Fruit fly (Drosophila melanogaster): ENCODE results near the gene Cog3.

Gene Cog3

dm6 chr2L:3457007-3457406 lies at the start of gene Cog3, which contains the start of gene Sec5:
Cog3 (minus strand) TSS chr2L:3457064.
Sec5 (plus strand) TSS chr2L:3457302.
- TF ChIP-seq kay (GFP tag; ENCODE audit: borderline replicate concordance) (no peak), CG11617 (GFP tag; optimal IDR thresholded peaks at IDR 0.05) (peak; percentile 62), CG1620 (GFP tag; optimal IDR thresholded peaks at IDR 0.05) (peak; percentile 75), CG7101 (tag; optimal IDR thresholded peaks at IDR 0.05) (peak; percentile 84), CG7045 (GFP tag; optimal IDR thresholded peaks at IDR 0.05) (peak; percentile 66), Hr96 (GFP tag; optimal IDR thresholded peaks at IDR 0.05) (no peak), bab1 (GFP tag; optimal IDR thresholded peaks at IDR 0.05) (peak; percentile 43), Mnt (GFP tag; optimal IDR thresholded peaks at IDR 0.05) (peak; percentile 77), ovo (GFP tag; optimal IDR thresholded peaks at IDR 0.05) (peak; percentile 48), CG12768 (GFP tag; optimal IDR thresholded peaks at IDR 0.05) (peak; percentile 83), CG14711 (tag; optimal IDR thresholded peaks at IDR 0.05) (peak; percentile 73), cic (GFP tag; optimal IDR thresholded peaks at IDR 0.05) (peak; percentile 15), CG33017 (tag; optimal IDR thresholded peaks at IDR 0.05) (peak; percentile 74), pad (GFP tag; optimal IDR thresholded peaks at IDR 0.05) (peak; percentile 77), CG5204 (GFP tag; optimal IDR thresholded peaks at IDR 0.05) (no peak), cnc (optimal IDR thresholded peaks at IDR 0.05) (no peak), toe (GFP tag; optimal IDR thresholded peaks at IDR 0.05) (no peak), Crg-1 (GFP tag; optimal IDR thresholded peaks at IDR 0.05) (peak; percentile 85), Clk (GFP tag; optimal IDR thresholded peaks at IDR 0.05) (peak; percentile 70), tj (GFP tag; optimal IDR thresholded peaks at IDR 0.05) (peak; percentile 54)

DNA sequence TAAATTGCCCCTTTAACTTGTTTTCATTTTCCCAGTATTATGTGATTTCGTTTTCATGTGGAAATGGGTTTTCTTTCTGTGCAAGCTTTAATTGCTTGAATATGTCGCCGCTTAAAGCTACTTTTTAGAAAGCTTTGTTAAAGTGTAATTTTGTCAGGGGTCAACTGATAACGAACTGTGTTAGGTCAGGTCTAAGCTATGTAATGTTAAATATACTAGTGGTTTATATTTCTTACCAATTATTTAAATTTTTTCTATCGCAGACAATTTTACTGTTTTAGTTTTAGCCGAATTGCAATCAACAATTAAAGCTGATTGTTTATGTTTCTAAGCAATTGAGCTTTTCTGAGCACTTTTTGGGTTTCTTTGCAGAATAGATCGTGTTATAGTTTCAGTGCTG lies 49.5 kb upstream of the Cog3 start:
- TF ChIP-seq Crg-1 (GFP tag; optimal IDR thresholded peaks at IDR 0.05) (no peak), pad (GFP tag; optimal IDR thresholded peaks at IDR 0.05) (no peak), Hr96 (GFP tag; optimal IDR thresholded peaks at IDR 0.05) (no peak), CG7045 (GFP tag; optimal IDR thresholded peaks at IDR 0.05) (no peak), kay (GFP tag; ENCODE audit: borderline replicate concordance) (peak; percentile 82), toe (GFP tag; optimal IDR thresholded peaks at IDR 0.05) (no peak), Clk (GFP tag; optimal IDR thresholded peaks at IDR 0.05) (no peak), cic (GFP tag; optimal IDR thresholded peaks at IDR 0.05) (no peak), CG1620 (GFP tag; optimal IDR thresholded peaks at IDR 0.05) (no peak)

- TF ChIP-seq tj (GFP tag; optimal IDR thresholded peaks at IDR 0.05) (no peak), Clk (GFP tag; optimal IDR thresholded peaks at IDR 0.05) (peak; percentile 2)
These were observed 48.0 kb upstream of the Cog3 start for dm6 chr2L:3504851-3505250.

- TF ChIP-seq Clk (GFP tag; optimal IDR thresholded peaks at IDR 0.05) (no peak), CG14711 (tag; optimal IDR thresholded peaks at IDR 0.05) (no peak), Crg-1 (GFP tag; optimal IDR thresholded peaks at IDR 0.05) (no peak), Mnt (GFP tag; optimal IDR thresholded peaks at IDR 0.05) (no peak), Hr96 (GFP tag; optimal IDR thresholded peaks at IDR 0.05) (no peak)
These were observed 38.6 kb upstream of the Cog3 start for dm6 chr2L:3495465-3495864.

dm6 chr2L:3493475-3493874 lies 36.6 kb upstream of the Cog3 start:
- TF ChIP-seq toe (GFP tag; optimal IDR thresholded peaks at IDR 0.05) (no peak), tj (GFP tag; optimal IDR thresholded peaks at IDR 0.05) (no peak), pad (GFP tag; optimal IDR thresholded peaks at IDR 0.05) (no peak), CG7101 (tag; optimal IDR thresholded peaks at IDR 0.05) (no peak), Crg-1 (GFP tag; optimal IDR thresholded peaks at IDR 0.05) (no peak), CG33017 (tag; optimal IDR thresholded peaks at IDR 0.05) (no peak), bab1 (GFP tag; optimal IDR thresholded peaks at IDR 0.05) (no peak)

dm6 chr2L:3490971-3491370 lies 34.1 kb upstream of the Cog3 start, which contains the start of gene CG15414:
CG15414 (minus strand) TSS chr2L:3491071.
- no peak for TF ChIP-seq Mnt (GFP tag; optimal IDR thresholded peaks at IDR 0.05)
- no peak for TF ChIP-seq CG7045 (GFP tag; optimal IDR thresholded peaks at IDR 0.05)
- no peak for TF ChIP-seq kay (GFP tag; ENCODE audit: borderline replicate concordance)

DNA sequence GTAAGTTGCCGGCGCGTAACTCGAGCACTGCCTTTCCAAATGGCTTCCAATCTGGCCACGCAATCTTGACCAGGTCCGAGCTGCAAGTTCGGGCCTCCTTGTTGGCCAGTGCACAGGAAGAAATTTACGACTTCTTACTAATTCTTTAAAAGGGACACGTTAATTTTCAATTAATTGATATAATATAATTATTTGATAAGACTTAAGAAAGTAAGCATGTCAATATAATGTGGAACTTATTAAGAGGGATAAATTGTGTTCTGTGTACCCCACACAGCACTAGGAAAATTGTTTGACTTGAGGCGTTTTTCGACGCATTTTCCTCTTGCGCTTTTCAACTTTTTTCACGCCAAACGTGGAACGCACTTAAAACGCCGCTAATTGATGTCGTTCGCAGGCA lies 28.6 kb upstream of the Cog3 start:
- TF ChIP-seq Mnt (GFP tag; optimal IDR thresholded peaks at IDR 0.05) (no peak), CG33017 (tag; optimal IDR thresholded peaks at IDR 0.05) (no peak), CG1620 (GFP tag; optimal IDR thresholded peaks at IDR 0.05) (no peak), CG14711 (tag; optimal IDR thresholded peaks at IDR 0.05) (no peak), CG7045 (GFP tag; optimal IDR thresholded peaks at IDR 0.05) (no peak), CG7101 (tag; optimal IDR thresholded peaks at IDR 0.05) (no peak), CG5204 (GFP tag; optimal IDR thresholded peaks at IDR 0.05) (no peak), tj (GFP tag; optimal IDR thresholded peaks at IDR 0.05) (no peak), CG12768 (GFP tag; optimal IDR thresholded peaks at IDR 0.05) (no peak), pad (GFP tag; optimal IDR thresholded peaks at IDR 0.05) (no peak), CG11617 (GFP tag; optimal IDR thresholded peaks at IDR 0.05) (no peak), cic (GFP tag; optimal IDR thresholded peaks at IDR 0.05) (no peak), bab1 (GFP tag; optimal IDR thresholded peaks at IDR 0.05) (no peak), toe (GFP tag; optimal IDR thresholded peaks at IDR 0.05) (no peak), Crg-1 (GFP tag; optimal IDR thresholded peaks at IDR 0.05) (no peak)

DNA sequence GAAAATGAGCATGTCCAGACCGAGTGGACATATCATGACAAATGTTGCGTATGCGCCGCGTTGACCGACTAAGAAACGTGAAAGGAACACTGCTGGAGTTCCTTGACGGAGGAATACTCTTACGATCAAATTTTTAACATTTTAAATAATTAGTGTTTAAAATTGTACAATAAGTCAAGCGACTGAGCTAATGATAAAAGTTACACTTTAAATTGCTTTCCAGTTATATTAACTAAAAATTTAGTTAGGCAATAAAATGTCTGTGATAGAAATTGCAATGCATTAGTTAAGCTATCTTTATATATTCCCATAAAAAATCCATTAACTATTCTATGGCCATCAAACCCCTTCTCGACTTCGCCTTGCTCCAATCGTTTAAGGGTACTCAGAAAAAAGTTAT lies 27.9 kb upstream of the Cog3 start:
- TF ChIP-seq CG12768 (GFP tag; optimal IDR thresholded peaks at IDR 0.05) = no peak
- no peak for TF ChIP-seq cnc (optimal IDR thresholded peaks at IDR 0.05)
- TF ChIP-seq CG14711 (tag; optimal IDR thresholded peaks at IDR 0.05) = no peak
- no peak for TF ChIP-seq kay (GFP tag; ENCODE audit: borderline replicate concordance)
- TF ChIP-seq CG7045 (GFP tag; optimal IDR thresholded peaks at IDR 0.05) = no peak
- no peak for TF ChIP-seq cic (GFP tag; optimal IDR thresholded peaks at IDR 0.05)
- TF ChIP-seq CG5204 (GFP tag; optimal IDR thresholded peaks at IDR 0.05) = no peak
- no peak for TF ChIP-seq CG1620 (GFP tag; optimal IDR thresholded peaks at IDR 0.05)
- TF ChIP-seq CG11617 (GFP tag; optimal IDR thresholded peaks at IDR 0.05) = no peak

Data from whole organism, adult.